Worm (Caenorhabditis elegans): ENCODE data around the gene F36H9.4.

DNA sequence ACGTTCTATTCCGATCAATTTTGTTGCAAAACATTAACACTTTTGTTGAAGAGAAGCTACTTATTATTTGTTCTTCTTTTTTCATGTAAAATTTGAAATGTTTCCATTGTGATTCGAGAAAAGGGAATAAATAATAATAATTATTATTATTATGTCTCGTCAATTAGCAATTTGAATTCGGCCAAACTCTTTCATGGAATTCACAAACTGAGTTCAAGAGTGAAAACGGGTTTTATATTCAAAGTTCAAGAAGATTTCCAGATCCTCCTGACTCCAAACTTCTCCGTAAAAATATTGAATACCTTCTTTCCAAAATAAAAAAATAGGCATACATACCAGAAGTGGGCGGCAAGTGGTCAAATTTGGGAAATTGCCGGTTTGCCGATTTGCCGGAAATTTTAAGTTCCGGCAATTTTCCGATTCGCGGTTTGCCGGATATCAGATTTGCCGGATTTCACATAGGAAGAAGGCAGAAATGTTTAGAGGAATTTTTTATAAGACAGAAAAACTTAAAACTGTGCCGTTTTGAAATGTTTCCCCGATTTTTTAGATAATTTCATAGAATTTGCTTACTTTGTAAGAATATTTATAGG, 26.8 kb upstream of the F36H9.4 start:
- TF ChIP-seq C06A6.2 (GFP tag; conservative IDR thresholded peaks at IDR 0.05): no peak
- TF ChIP-seq hmg-1.2 (GFP tag; IDR thresholded peaks at IDR 0.05): no peak
- no peak for TF ChIP-seq nfyb-1 (GFP tag; IDR thresholded peaks at IDR 0.05)
- TF ChIP-seq pbrm-1 (GFP tag; IDR thresholded peaks at IDR 0.05): no peak
- no peak for TF ChIP-seq pha-4 (tag; optimal IDR thresholded peaks at IDR 0.05)
- TF ChIP-seq madf-6 (GFP tag; IDR thresholded peaks at IDR 0.05): no peak
- no peak for TF ChIP-seq C17E4.6 (GFP tag; IDR thresholded peaks at IDR 0.05)
- no peak for TF ChIP-seq snpc-4 (GFP tag; optimal IDR thresholded peaks at IDR 0.05)
- no peak for TF ChIP-seq snpc-4 (tag; optimal IDR thresholded peaks at IDR 0.05)
- TF ChIP-seq F33H1.4 (GFP tag; IDR thresholded peaks at IDR 0.05): no peak
- TF ChIP-seq T07F8.4 (tag; optimal IDR thresholded peaks at IDR 0.05): no peak
- no peak for TF ChIP-seq zim-3 (tag; optimal IDR thresholded peaks at IDR 0.05)

All from whole organism, young adult.